7 worm cellular contexts compared by ENCODE assay signal in the genomic region with DNA sequence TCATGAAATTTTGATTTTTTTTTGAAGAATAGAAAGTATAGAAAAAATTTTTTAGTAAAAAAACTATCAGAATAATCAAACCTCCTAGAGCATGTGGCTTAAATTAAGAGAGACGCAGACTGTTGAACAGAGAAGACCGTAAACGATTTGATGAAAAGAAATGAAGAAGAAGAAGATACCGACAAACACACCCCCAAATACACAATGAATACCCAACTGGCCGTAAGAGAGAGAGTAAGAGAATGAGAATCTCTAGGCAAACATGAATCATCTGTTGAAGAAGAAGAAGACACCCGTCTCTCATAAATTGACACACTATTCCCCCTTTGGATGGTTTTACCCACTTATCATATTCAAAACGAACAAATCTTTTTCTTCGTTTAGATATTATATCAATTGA.
A peak's percentile ranks its signal among the peaks of the same experiment; 100 is the strongest.
TF ChIP-seq lines count a peak whose summit lies in the region.

No protein-coding gene starts in this region.

TF ChIP-seq in whole organism, L1 larva, 84 proteins besides CTCF, POLR2A, EP300 and RAD21 (continues in another document):
- TF ChIP-seq dsc-1 (tag; optimal IDR thresholded peaks at IDR 0.05; lab: Kevin White, UChicago), result peak; percentile 59
- TF ChIP-seq elt-3 (tag; optimal IDR thresholded peaks at IDR 0.05; lab: Kevin White, UChicago), result peak in 3 of 6 experiments; percentile 5 to 41 (median 18)
- no peak for TF ChIP-seq aha-1 (tag; optimal IDR thresholded peaks at IDR 0.05; lab: Kevin White, UChicago)
- TF ChIP-seq mep-1 (tag; optimal IDR thresholded peaks at IDR 0.05; lab: Kevin White, UChicago), result peak; percentile 58
- TF ChIP-seq snu-23 (GFP tag; optimal IDR thresholded peaks at IDR 0.05; lab: Kevin White, UChicago), result peak; percentile 52
- peak; percentile 69 for TF ChIP-seq lin-14 (GFP tag; optimal IDR thresholded peaks at IDR 0.05; lab: Kevin White, UChicago)
- no peak for TF ChIP-seq aly-2 (tag; optimal IDR thresholded peaks at IDR 0.05; lab: Kevin White, UChicago)
- TF ChIP-seq fos-1 (tag; optimal IDR thresholded peaks at IDR 0.05; lab: Kevin White, UChicago), result peak; percentile 10
- peak; percentile 58 for TF ChIP-seq nhr-85 (tag; lab: Kevin White, UChicago)
- no peak for TF ChIP-seq efl-1 (optimal IDR thresholded peaks at IDR 0.05; lab: Kevin White, UChicago)
- TF ChIP-seq efl-1 (GFP tag; optimal IDR thresholded peaks at IDR 0.05 in 1 of 2; lab: Kevin White, UChicago), result peak in 1 of 2 experiments; percentile 85
- TF ChIP-seq ztf-4 (tag; optimal IDR thresholded peaks at IDR 0.05; lab: Kevin White, UChicago), result no peak

TF ChIP-seq in whole organism, L2 larva, 48 proteins besides CTCF, POLR2A, EP300 and RAD21 (continues in another document):
- TF ChIP-seq unc-62 (GFP tag; optimal IDR thresholded peaks at IDR 0.05; lab: Kevin White, UChicago), result no peak
- TF ChIP-seq mab-5 (tag; optimal IDR thresholded peaks at IDR 0.05; lab: Kevin White, UChicago), result peak; percentile 44
- TF ChIP-seq nhr-77 (tag; optimal IDR thresholded peaks at IDR 0.05; lab: Kevin White, UChicago), result no peak
- no peak for TF ChIP-seq aly-2 (tag; optimal IDR thresholded peaks at IDR 0.05; lab: Kevin White, UChicago)
- no peak for TF ChIP-seq F13H6.1 (tag; optimal IDR thresholded peaks at IDR 0.05; lab: Kevin White, UChicago)
- no peak for TF ChIP-seq nhr-10 (tag; optimal IDR thresholded peaks at IDR 0.05; lab: Kevin White, UChicago)
- no peak for TF ChIP-seq lin-13 (GFP tag; optimal IDR thresholded peaks at IDR 0.05; lab: Kevin White, UChicago)
- TF ChIP-seq sma-3 (GFP tag; optimal IDR thresholded peaks at IDR 0.05; lab: Kevin White, UChicago), result peak; percentile 9
- TF ChIP-seq dmd-4 (tag; optimal IDR thresholded peaks at IDR 0.05; lab: Kevin White, UChicago), result no peak
- TF ChIP-seq elt-1 (tag; optimal IDR thresholded peaks at IDR 0.05; lab: Kevin White, UChicago), result no peak
- TF ChIP-seq unc-55 (GFP tag; optimal IDR thresholded peaks at IDR 0.05; lab: Kevin White, UChicago), result no peak
- TF ChIP-seq elt-3 (tag; optimal IDR thresholded peaks at IDR 0.05; lab: Kevin White, UChicago), result no peak
- no peak for TF ChIP-seq ztf-11 (tag; optimal IDR thresholded peaks at IDR 0.05; lab: Kevin White, UChicago)

TF ChIP-seq in whole organism, L3 larva, 47 proteins besides CTCF, POLR2A, EP300 and RAD21:
- TF ChIP-seq nhr-23 (tag; optimal IDR thresholded peaks at IDR 0.05; lab: Kevin White, UChicago) (peak; percentile 29), zag-1 (tag; optimal IDR thresholded peaks at IDR 0.05; lab: Kevin White, UChicago) (no peak), nhr-28 (tag; optimal IDR thresholded peaks at IDR 0.05; lab: Kevin White, UChicago) (no peak), ceh-28 (tag; optimal IDR thresholded peaks at IDR 0.05; lab: Kevin White, UChicago) (no peak), pha-4 (tag; optimal IDR thresholded peaks at IDR 0.05; lab: Kevin White, UChicago) (peak; percentile 23), unc-62 (GFP tag; optimal IDR thresholded peaks at IDR 0.05; lab: Kevin White, UChicago) (no peak), ztf-11 (tag; optimal IDR thresholded peaks at IDR 0.05; lab: Kevin White, UChicago) (no peak), ceh-16 (tag; optimal IDR thresholded peaks at IDR 0.05; lab: Kevin White, UChicago) (no peak), mdl-1 (tag; optimal IDR thresholded peaks at IDR 0.05; lab: Kevin White, UChicago) (no peak), nhr-25 (tag; optimal IDR thresholded peaks at IDR 0.05; lab: Kevin White, UChicago) (peak; percentile 38), nfya-1 (tag; optimal IDR thresholded peaks at IDR 0.05; lab: Kevin White, UChicago; ENCODE audit: insufficient read depth) (peak; percentile 21), jun-1 (tag; optimal IDR thresholded peaks at IDR 0.05; lab: Kevin White, UChicago) (no peak)
TF ChIP-seq in whole organism, L3 larva: peak in this region for 4.

TF ChIP-seq in whole organism, L4 larva, 104 proteins besides CTCF, POLR2A, EP300 and RAD21 (continues in another document):
- TF ChIP-seq F10B5.3 (tag; optimal IDR thresholded peaks at IDR 0.05; lab: Kevin White, UChicago) (no peak), fos-1 (tag; optimal IDR thresholded peaks at IDR 0.05; lab: Kevin White, UChicago) (no peak), Y105C5A.15 (GFP tag; IDR thresholded peaks at IDR 0.05; lab: Robert Waterston, UW) (no peak), ceh-62 (tag; optimal IDR thresholded peaks at IDR 0.05; lab: Kevin White, UChicago) (no peak), dmd-9 (GFP tag; IDR thresholded peaks at IDR 0.05; lab: Robert Waterston, UW) (no peak), D1046.2 (GFP tag; IDR thresholded peaks at IDR 0.05; lab: Robert Waterston, UW) (no peak), hlh-30 (tag; optimal IDR thresholded peaks at IDR 0.05; lab: Kevin White, UChicago; ENCODE audit: insufficient read depth) (peak; percentile 12), lin-13 (GFP tag; optimal IDR thresholded peaks at IDR 0.05; lab: Kevin White, UChicago) (no peak), aha-1 (tag; lab: Kevin White, UChicago) (peak; percentile 12), nhr-28 (tag; optimal IDR thresholded peaks at IDR 0.05; lab: Kevin White, UChicago) (peak; percentile 40), spr-3 (GFP tag; optimal IDR thresholded peaks at IDR 0.05; lab: Kevin White, UChicago) (no peak), nhr-11 (tag; optimal IDR thresholded peaks at IDR 0.05; lab: Kevin White, UChicago) (no peak), duxl-1 (tag; optimal IDR thresholded peaks at IDR 0.05; lab: Kevin White, UChicago; ENCODE audit: poor library complexity) (no peak), sdz-12 (GFP tag; optimal IDR thresholded peaks at IDR 0.05; lab: Kevin White, UChicago) (no peak)

TF ChIP-seq in whole organism, late embryonic, 69 proteins besides CTCF, POLR2A, EP300 and RAD21:
- TF ChIP-seq ceh-34 (tag; optimal IDR thresholded peaks at IDR 0.05; lab: Kevin White, UChicago) (peak; percentile 0), hlh-6 (tag; optimal IDR thresholded peaks at IDR 0.05; lab: Kevin White, UChicago) (no peak), elt-2 (tag; optimal IDR thresholded peaks at IDR 0.05; lab: Kevin White, UChicago) (peak; percentile 11), hlh-8 (tag; optimal IDR thresholded peaks at IDR 0.05; lab: Kevin White, UChicago) (no peak), dve-1 (tag; optimal IDR thresholded peaks at IDR 0.05; lab: Kevin White, UChicago) (peak; percentile 46), unc-55 (GFP tag; optimal IDR thresholded peaks at IDR 0.05; lab: Kevin White, UChicago) (no peak)
TF ChIP-seq in whole organism, late embryonic: peak in this region for 3.

TF ChIP-seq in whole organism, midembryonic, 9 proteins besides CTCF, POLR2A, EP300 and RAD21:
- TF ChIP-seq ztf-29 (GFP tag; IDR thresholded peaks at IDR 0.05; lab: Robert Waterston, UW) (no peak), ref-1 (GFP tag; conservative IDR thresholded peaks at IDR 0.05; lab: Robert Waterston, UW) (no peak), cog-1 (tag; optimal IDR thresholded peaks at IDR 0.05; lab: Kevin White, UChicago) (peak; percentile 45), T22C8.4 (GFP tag; IDR thresholded peaks at IDR 0.05; lab: Robert Waterston, UW) (no peak), flt-1 (GFP tag; IDR thresholded peaks at IDR 0.05; lab: Robert Waterston, UW) (no peak), tab-1 (GFP tag; IDR thresholded peaks at IDR 0.05; lab: Robert Waterston, UW) (no peak)

TF ChIP-seq in whole organism, mixed stage, embryonic, 35 proteins besides CTCF, POLR2A, EP300 and RAD21:
- TF ChIP-seq ces-1 (GFP tag; optimal IDR thresholded peaks at IDR 0.05; lab: Kevin White, UChicago) (no peak), drap-1 (GFP tag; optimal IDR thresholded peaks at IDR 0.05; lab: Kevin White, UChicago) (no peak), unc-62 (GFP tag; optimal IDR thresholded peaks at IDR 0.05; lab: Kevin White, UChicago) (peak; percentile 29), nhr-237 (tag; optimal IDR thresholded peaks at IDR 0.05; lab: Kevin White, UChicago) (no peak), unc-120 (tag; optimal IDR thresholded peaks at IDR 0.05; lab: Kevin White, UChicago; ENCODE audit: poor library complexity, severe bottlenecking) (peak; percentile 19), ham-2 (GFP tag; optimal IDR thresholded peaks at IDR 0.05; lab: Kevin White, UChicago) (peak; percentile 26), pha-4 (tag; optimal IDR thresholded peaks at IDR 0.05; lab: Kevin White, UChicago) (peak; percentile 10)

Comparison
In these comparisons a context has a peak if more than half of its experiments do, and no peak if none do; other contexts are left out.
1. Of the 29 proteins assayed by ChIP-seq in both whole organism, L4 larva and whole organism, L1 larva: peak only in whole organism, L4 larva: aha-1 and nhr-28; only in whole organism, L1 larva: fos-1; in both: mep-1; in neither: 22; mixed calls (peak in some experiments, not most) for 3.